Worm (Caenorhabditis elegans) whole organism, L2 larva: ENCODE results near the gene elo-5.

Source experiments
- R02D3.7 ChIP-seq: fragments of 150-350 bp; optimal IDR thresholded peaks from 2 replicates; lab custom pipeline; 2014; ENCODE audit warnings: missing biosample characterization, missing genetic modification characterization
- aly-2 ChIP-seq: fragments of 150-350 bp; optimal IDR thresholded peaks from 2 replicates; lab custom pipeline; 2014; ENCODE audit warnings: missing biosample characterization, missing genetic modification characterization
- elt-1 ChIP-seq: fragments of 150-350 bp; optimal IDR thresholded peaks from 2 replicates; lab custom pipeline; 2014; ENCODE audit warnings: missing biosample characterization, missing genetic modification characterization
- lin-13 ChIP-seq: fragments of 150-350 bp; optimal IDR thresholded peaks from 2 replicates; lab custom pipeline; 2014; ENCODE audit warnings: missing biosample characterization, missing genetic modification reagents, missing genetic modification characterization
- mdl-1 ChIP-seq, 2 experiments: fragments of 150-350 bp in 1 of 2; sonication (generic microtip) in 1 of 2; optimal IDR thresholded peaks; 2 replicates each; lab custom pipeline; 2017; ENCODE audit warnings: missing biosample characterization in 2 of 2, missing genetic modification characterization in 2 of 2
- nhr-10 ChIP-seq: sonication (generic microtip); optimal IDR thresholded peaks from 2 replicates; lab custom pipeline; 2017; ENCODE audit warnings: missing biosample characterization, missing genetic modification characterization
- nhr-23 ChIP-seq: fragments of 150-350 bp; optimal IDR thresholded peaks from 2 replicates; lab custom pipeline; 2014; ENCODE audit warnings: missing biosample characterization, missing genetic modification reagents, missing genetic modification characterization
- skn-1 ChIP-seq: sonication (generic microtip); optimal IDR thresholded peaks from 2 replicates; lab custom pipeline; 2017; ENCODE audit warnings: missing biosample characterization, missing genetic modification characterization
- unc-39 ChIP-seq: fragments of 150-350 bp; optimal IDR thresholded peaks from 2 replicates; lab custom pipeline; 2014; ENCODE audit warnings: missing biosample characterization, missing genetic modification characterization
- unc-62 ChIP-seq: fragments of 150-350 bp; optimal IDR thresholded peaks from 2 replicates; lab custom pipeline; 2014; ENCODE audit warnings: missing biosample characterization, missing genetic modification reagents, missing genetic modification characterization
- zag-1 ChIP-seq: fragments of 150-350 bp; optimal IDR thresholded peaks from 2 replicates; lab custom pipeline; 2014; ENCODE audit warnings: missing biosample characterization, missing genetic modification characterization

ce11 chrIV:5385020-5385419 is 8.1 kb upstream of the elo-5 start, which contains the start of gene F41H10.12:
- TF ChIP-seq unc-62 (GFP tag; lab: Kevin White, UChicago) (no peak), mdl-1 (tag; optimal IDR thresholded peaks at IDR 0.05; lab: Kevin White, UChicago) (no peak), skn-1 (tag; lab: Kevin White, UChicago) (no peak), zag-1 (tag; lab: Kevin White, UChicago) (no peak), aly-2 (tag; lab: Kevin White, UChicago) (no peak), R02D3.7 (tag; lab: Kevin White, UChicago) (no peak), lin-13 (GFP tag; lab: Kevin White, UChicago) (no peak), unc-39 (tag; lab: Kevin White, UChicago) (no peak), elt-1 (tag; lab: Kevin White, UChicago) (no peak), nhr-23 (tag; lab: Kevin White, UChicago) (no peak), nhr-10 (no peak)
